Fruit fly (Drosophila melanogaster) Kc167 (cell line): ENCODE data around the gene Obp22a.

Source experiments
- Sin3A ChIP-seq: fragments of >200 bp; optimal IDR thresholded peaks from 2 replicates; lab custom pipeline; 2018; ENCODE audit warnings: missing external identifiers
- ttk ChIP-seq: sonication (Bioruptor generic); optimal IDR thresholded peaks from 2 replicates; lab custom pipeline; 2017; ENCODE audit warnings: missing external identifiers

DNA sequence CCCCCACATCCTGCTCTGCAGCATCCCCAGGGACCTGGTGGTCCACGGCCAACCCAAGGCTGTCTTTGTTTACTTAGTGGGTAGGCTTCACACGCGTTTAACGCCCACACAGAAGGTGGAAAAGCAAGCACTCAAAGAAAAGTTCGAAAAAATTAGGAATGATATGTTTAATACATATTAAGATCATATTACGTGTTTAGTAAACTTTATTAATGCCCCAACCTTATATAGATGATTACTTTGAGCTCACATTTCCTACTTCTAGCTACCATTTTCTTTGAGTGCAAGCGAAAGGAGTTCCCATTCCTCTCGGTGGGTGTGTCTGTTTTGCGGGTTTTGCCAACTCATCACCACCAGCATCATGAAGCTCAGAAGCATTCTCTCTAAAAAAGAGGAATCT, 32.5 kb downstream of the Obp22a start:
- TF ChIP-seq Sin3A: no peak
- no peak for TF ChIP-seq ttk (lab: Kevin White, UChicago)
